Fruit fly (Drosophila melanogaster) whole organism, embryonic: ENCODE measurements around the gene NaPi-III.

ENCODE experiments used
- Atf-2 ChIP-seq: fragments of 200-800 bp; sonication (Bioruptor generic); optimal IDR thresholded peaks from 2 replicates; lab custom pipeline; 2016; ENCODE audit warnings: missing biosample characterization, missing genetic modification characterization
- Blimp-1 ChIP-seq: fragments of 200-800 bp; sonication (Bioruptor generic); optimal IDR thresholded peaks from 3 replicates; lab custom pipeline; 2018; ENCODE audit warnings: missing biosample characterization, missing genetic modification characterization, mild to moderate bottlenecking, moderate library complexity, missing genetic modification reagents
- C15 ChIP-seq: fragments of 200-800 bp; sonication (Bioruptor generic); IDR thresholded peaks from 3 replicates; pipeline ENCODE4 v1.3.6; 2022; ENCODE audit warnings: missing biosample characterization, missing genetic modification characterization
- CG10274 ChIP-seq: fragments of 200-800 bp; sonication (Bioruptor generic); optimal IDR thresholded peaks from 3 replicates; lab custom pipeline; 2017; ENCODE audit warnings: missing biosample characterization, mild to moderate bottlenecking, missing genetic modification characterization
- CG12071 ChIP-seq: fragments of 200-800 bp; sonication (Bioruptor generic); optimal IDR thresholded peaks from 3 replicates; lab custom pipeline; 2018; ENCODE audit warnings: missing biosample characterization, mild to moderate bottlenecking, missing genetic modification characterization
- CG12744 ChIP-seq: fragments of 200-800 bp; sonication (Bioruptor generic); optimal IDR thresholded peaks from 2 replicates; lab custom pipeline; 2016; ENCODE audit warnings: missing biosample characterization, missing genetic modification characterization
- CG14667 ChIP-seq: fragments of 200-800 bp; sonication (Bioruptor generic); IDR thresholded peaks from 2 replicates; pipeline ENCODE4 v1.3.6; 2022; ENCODE audit warnings: missing biosample characterization, missing genetic modification characterization
- CG15479 ChIP-seq: fragments of 200-800 bp; sonication (Bioruptor generic); optimal IDR thresholded peaks from 3 replicates; lab custom pipeline; 2019; ENCODE audit warnings: missing biosample characterization, mild to moderate bottlenecking, missing genetic modification characterization, moderate library complexity
- CG15601 ChIP-seq: fragments of 200-800 bp; sonication (Bioruptor generic); optimal IDR thresholded peaks from 3 replicates; lab custom pipeline; 2019; ENCODE audit warnings: missing biosample characterization, mild to moderate bottlenecking, missing genetic modification characterization, moderate library complexity
- CG15696 ChIP-seq: fragments of 200-800 bp; sonication (Bioruptor generic); optimal IDR thresholded peaks from 2 replicates; lab custom pipeline; 2019; ENCODE audit warnings: missing biosample characterization, mild to moderate bottlenecking, missing genetic modification characterization, moderate library complexity
- CG16815 ChIP-seq: fragments of 200-800 bp; sonication (Bioruptor generic); optimal IDR thresholded peaks from 3 replicates; lab custom pipeline; 2017; ENCODE audit warnings: missing biosample characterization, mild to moderate bottlenecking, missing genetic modification characterization
- CG17186 ChIP-seq: fragments of 200-800 bp; sonication (Bioruptor generic); optimal IDR thresholded peaks from 3 replicates; lab custom pipeline; 2017; ENCODE audit warnings: missing biosample characterization, missing genetic modification reagents, missing genetic modification characterization
- CG1832 ChIP-seq: fragments of 200-800 bp; sonication (Bioruptor generic); optimal IDR thresholded peaks from 2 replicates; lab custom pipeline; 2017; ENCODE audit warnings: missing biosample characterization, mild to moderate bottlenecking, missing genetic modification characterization, inconsistent platforms
- CG2116 ChIP-seq: fragments of 200-800 bp; sonication (Bioruptor generic); optimal IDR thresholded peaks from 3 replicates; lab custom pipeline; 2018; ENCODE audit warnings: missing biosample characterization, mild to moderate bottlenecking, missing genetic modification characterization
- CG2120 ChIP-seq: fragments of 200-800 bp; sonication (Bioruptor generic); optimal IDR thresholded peaks from 3 replicates; lab custom pipeline; 2016; ENCODE audit warnings: missing biosample characterization, missing genetic modification characterization
- CG3407 ChIP-seq: fragments of 200-800 bp; sonication (Bioruptor generic); optimal IDR thresholded peaks from 2 replicates; lab custom pipeline; 2018; ENCODE audit warnings: missing biosample characterization, mild to moderate bottlenecking, missing genetic modification characterization
- CG34422 ChIP-seq: fragments of 200-800 bp; sonication (Bioruptor generic); IDR thresholded peaks from 3 replicates; pipeline ENCODE4 v1.3.6; 2022; ENCODE audit warnings: missing biosample characterization, missing genetic modification characterization
- CG3995 ChIP-seq: fragments of 200-800 bp; sonication (Bioruptor generic); optimal IDR thresholded peaks from 3 replicates; lab custom pipeline; 2016; ENCODE audit warnings: missing biosample characterization, missing genetic modification characterization
- CG4282 ChIP-seq: fragments of 200-800 bp; sonication (Bioruptor generic); optimal IDR thresholded peaks from 2 replicates; lab custom pipeline; 2016; ENCODE audit warnings: missing biosample characterization, missing genetic modification characterization
- CG6272 ChIP-seq: fragments of 200-800 bp; sonication (Bioruptor generic); IDR thresholded peaks from 2 replicates; pipeline ENCODE4 v1.3.6; 2022; ENCODE audit warnings: missing biosample characterization, missing genetic modification characterization
- CG8290 ChIP-seq, 3 experiments: fragments of 200-800 bp; sonication (Bioruptor generic); optimal IDR thresholded peaks; 2 replicates each; lab custom pipeline; 2016 to 2019; ENCODE audit warnings: missing biosample characterization in 3 of 3, missing genetic modification characterization in 3 of 3, mild to moderate bottlenecking in 2 of 3, moderate library complexity in 1 of 3
- CG9437 ChIP-seq: fragments of 200-800 bp; sonication (Bioruptor generic); optimal IDR thresholded peaks from 2 replicates; lab custom pipeline; 2018; ENCODE audit warnings: missing biosample characterization, mild to moderate bottlenecking, missing genetic modification characterization
- CrebB ChIP-seq: fragments of 200-800 bp; sonication (Bioruptor generic); optimal IDR thresholded peaks from 3 replicates; lab custom pipeline; 2018; ENCODE audit warnings: missing biosample characterization, mild to moderate bottlenecking, missing genetic modification characterization
- H2.0 ChIP-seq: fragments of 200-800 bp; sonication (Bioruptor generic); IDR thresholded peaks from 2 replicates; pipeline ENCODE4 v1.3.6; 2022; ENCODE audit warnings: missing biosample characterization, missing genetic modification characterization
- HLH3B ChIP-seq: fragments of 200-800 bp; sonication (Bioruptor generic); IDR thresholded peaks from 2 replicates; pipeline ENCODE4 v1.3.6; 2022; ENCODE audit warnings: missing biosample characterization, missing genetic modification characterization
- HLH4C ChIP-seq: fragments of 200-800 bp; sonication (Bioruptor generic); IDR thresholded peaks from 3 replicates; pipeline ENCODE4 v1.3.6; 2022; ENCODE audit warnings: missing biosample characterization, missing genetic modification characterization; ENCODE audit not compliant: partially characterized antibody
- HLHmδ ChIP-seq: fragments of 200-800 bp; sonication (Bioruptor generic); optimal IDR thresholded peaks from 2 replicates; lab custom pipeline; 2018; ENCODE audit warnings: missing biosample characterization, mild to moderate bottlenecking, missing genetic modification characterization, moderate library complexity
- Pdp1 ChIP-seq, 2 experiments: fragments of 200-800 bp; sonication (Bioruptor generic); optimal IDR thresholded peaks; 3 replicates each; lab custom pipeline; 2016; ENCODE audit warnings: missing biosample characterization in 2 of 2, missing genetic modification characterization in 2 of 2, mild to moderate bottlenecking in 1 of 2, moderate library complexity in 1 of 2
- Sry-δ ChIP-seq: fragments of 200-800 bp; sonication (Bioruptor generic); optimal IDR thresholded peaks from 2 replicates; lab custom pipeline; 2016; ENCODE audit warnings: missing biosample characterization, missing genetic modification characterization
- Vsx1 ChIP-seq: fragments of 200-800 bp; sonication (Bioruptor generic); optimal IDR thresholded peaks from 2 replicates; lab custom pipeline; 2017; ENCODE audit warnings: missing biosample characterization, mild to moderate bottlenecking, missing genetic modification characterization, missing genetic modification reagents
- br ChIP-seq: fragments of >200 bp; optimal IDR thresholded peaks from 2 replicates; lab custom pipeline; 2017
- caup ChIP-seq: fragments of 200-800 bp; sonication (Bioruptor generic); optimal IDR thresholded peaks from 3 replicates; lab custom pipeline; 2017; ENCODE audit warnings: missing biosample characterization, mild to moderate bottlenecking, missing genetic modification characterization, moderate library complexity; ENCODE audit not compliant: severe bottlenecking
- dpn ChIP-seq, 2 experiments: fragments of 200-800 bp; sonication (Bioruptor generic); optimal IDR thresholded peaks; 3 replicates each; lab custom pipeline; 2016; ENCODE audit warnings: missing biosample characterization in 2 of 2, missing genetic modification characterization in 2 of 2
- ems ChIP-seq: fragments of 200-800 bp; sonication (Bioruptor generic); optimal IDR thresholded peaks from 3 replicates; lab custom pipeline; 2016; ENCODE audit warnings: missing biosample characterization, missing genetic modification characterization
- fru ChIP-seq: fragments of >200 bp; optimal IDR thresholded peaks from 2 replicates; lab custom pipeline; 2017
- gcm ChIP-seq: fragments of 200-800 bp; sonication (Bioruptor generic); optimal IDR thresholded peaks from 2 replicates; lab custom pipeline; 2019; ENCODE audit warnings: missing biosample characterization, mild to moderate bottlenecking, missing genetic modification characterization, moderate library complexity
- gfzf ChIP-seq: fragments of 200-800 bp; sonication (Bioruptor generic); optimal IDR thresholded peaks from 2 replicates; lab custom pipeline; 2016; ENCODE audit warnings: missing biosample characterization, mild to moderate bottlenecking, missing genetic modification characterization, moderate library complexity
- gro ChIP-seq: fragments of 200-800 bp; sonication (Bioruptor generic); optimal IDR thresholded peaks from 2 replicates; lab custom pipeline; 2016; ENCODE audit warnings: missing biosample characterization, missing genetic modification characterization
- jigr1 ChIP-seq: fragments of 200-800 bp; sonication (Bioruptor generic); IDR thresholded peaks from 3 replicates; pipeline ENCODE4 v1.3.6; 2022; ENCODE audit warnings: missing biosample characterization, missing genetic modification characterization
- jing ChIP-seq: fragments of 200-800 bp; sonication (Bioruptor generic); optimal IDR thresholded peaks from 2 replicates; lab custom pipeline; 2018; ENCODE audit warnings: missing biosample characterization, mild to moderate bottlenecking, missing genetic modification characterization
- lmd ChIP-seq: fragments of 200-800 bp; sonication (Bioruptor generic); IDR thresholded peaks from 2 replicates; pipeline ENCODE4 v1.3.6; 2022; ENCODE audit warnings: missing biosample characterization, missing genetic modification characterization
- maf-S ChIP-seq: fragments of 200-800 bp; sonication (Bioruptor generic); optimal IDR thresholded peaks from 2 replicates; lab custom pipeline; 2016; ENCODE audit warnings: missing biosample characterization, missing genetic modification characterization
- mld ChIP-seq: fragments of 200-800 bp; sonication (Bioruptor generic); IDR thresholded peaks from 3 replicates; pipeline ENCODE4 v1.3.6; 2022; ENCODE audit warnings: missing biosample characterization, missing genetic modification characterization; ENCODE audit not compliant: partially characterized antibody
- ranshi ChIP-seq: fragments of 200-800 bp; sonication (Bioruptor generic); IDR thresholded peaks from 2 replicates; pipeline ENCODE4 v1.3.6; 2022; ENCODE audit warnings: missing biosample characterization, missing genetic modification characterization
- salm ChIP-seq: fragments of 200-800 bp; sonication (Bioruptor generic); optimal IDR thresholded peaks from 2 replicates; lab custom pipeline; 2018; ENCODE audit warnings: missing biosample characterization, mild to moderate bottlenecking, missing genetic modification characterization
- slp2 ChIP-seq: fragments of 200-800 bp; sonication (Bioruptor generic); optimal IDR thresholded peaks from 2 replicates; lab custom pipeline; 2016; ENCODE audit warnings: missing biosample characterization, missing genetic modification characterization
- tup ChIP-seq: fragments of 200-800 bp; sonication (Bioruptor generic); optimal IDR thresholded peaks from 2 replicates; lab custom pipeline; 2016; ENCODE audit warnings: missing biosample characterization, mild to moderate bottlenecking, missing genetic modification characterization, moderate library complexity
- vvl ChIP-seq: fragments of 200-800 bp; sonication (Bioruptor generic); IDR thresholded peaks from 2 replicates; pipeline ENCODE4 v1.3.6; 2022; ENCODE audit warnings: missing biosample characterization, missing genetic modification characterization
- wor ChIP-seq: fragments of 200-800 bp; sonication (Bioruptor generic); IDR thresholded peaks from 2 replicates; pipeline ENCODE4 v1.3.6; 2022; ENCODE audit warnings: missing biosample characterization, missing genetic modification characterization
- z ChIP-seq: fragments of 200-800 bp; sonication (Bioruptor generic); IDR thresholded peaks from 3 replicates; pipeline ENCODE4 v1.3.6; 2022; ENCODE audit warnings: missing biosample characterization, missing genetic modification characterization

NaPi-III gene

DNA sequence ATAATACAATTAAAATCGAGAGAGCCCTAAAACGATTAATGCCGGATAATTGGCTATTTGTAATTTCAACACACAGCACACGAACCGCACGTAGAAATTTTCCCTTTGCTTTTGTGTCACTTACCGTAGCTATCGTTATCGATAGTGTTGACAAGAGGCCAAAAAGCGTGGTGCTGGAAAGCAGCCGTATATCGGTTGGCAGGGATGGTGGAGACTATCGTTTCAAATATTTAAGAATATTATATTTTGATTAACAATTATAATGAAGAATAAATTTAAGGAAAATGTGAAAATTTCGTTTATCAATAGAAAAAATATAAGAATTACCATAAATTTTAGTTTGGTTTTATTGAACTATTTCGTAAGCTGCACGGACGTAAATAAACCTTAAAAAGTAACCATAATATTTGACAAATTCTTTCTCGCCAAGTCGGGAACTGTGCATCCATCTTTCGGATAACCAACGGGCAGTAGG, 30.1 kb upstream of the NaPi-III start, which contains the start of gene JIL-1 (continued):
- TF ChIP-seq Sry-δ (GFP tag; lab: Kevin White, UChicago) (peak; percentile 65), C15 (GFP tag; lab: Robert Waterston, UW) (peak; percentile 71; the same call in 2 of the 3 replicates), slp2 (GFP tag; lab: Kevin White, UChicago) (peak; percentile 24), tup (GFP tag; lab: Kevin White, UChicago) (peak; percentile 3), maf-S (GFP tag; lab: Kevin White, UChicago) (no peak), gcm (GFP tag; lab: Kevin White, UChicago) (no peak), HLHmδ (GFP tag; lab: Kevin White, UChicago) (peak; percentile 10), Blimp-1 (GFP tag; lab: Kevin White, UChicago) (peak; percentile 39), CG15479 (GFP tag; lab: Kevin White, UChicago) (no peak), HLH4C (peak; percentile 82), jigr1 (GFP tag; lab: Robert Waterston, UW) (no peak), CG2116 (GFP tag; lab: Kevin White, UChicago) (peak; percentile 58), CG10274 (no peak), wor (GFP tag; lab: Robert Waterston, UW) (0 out of 2 replicates have a peak, but pooled peaks have one; percentile 11), CG14667 (GFP tag; lab: Robert Waterston, UW) (peak; percentile 41; the same call in 1 of the 2 replicates), CrebB (tag; lab: Kevin White, UChicago) (no peak), CG8290 (GFP tag; optimal IDR thresholded peaks at IDR 0.05; lab: Kevin White, UChicago) (peak; percentile 59), CG8290 (tag; optimal IDR thresholded peaks at IDR 0.05; lab: Kevin White, UChicago) (peak; percentile 9 to 74), CG17186 (no peak), HLH3B (GFP tag; lab: Robert Waterston, UW) (peak; percentile 35; the same call in 1 of the 2 replicates), Atf-2 (GFP tag; lab: Kevin White, UChicago) (no peak), ranshi (GFP tag; lab: Robert Waterston, UW) (peak; percentile 63), CG1832 (GFP tag; lab: Kevin White, UChicago) (no peak), jing (GFP tag; lab: Kevin White, UChicago) (no peak), CG15696 (tag; lab: Kevin White, UChicago) (peak; percentile 18), CG15601 (tag; lab: Kevin White, UChicago) (peak; percentile 39), CG2120 (GFP tag; lab: Kevin White, UChicago) (peak; percentile 85), CG34422 (peak; percentile 81), Vsx1 (GFP tag; lab: Kevin White, UChicago) (peak; percentile 19), CG12071 (GFP tag; lab: Kevin White, UChicago) (peak; percentile 14), mld (GFP tag; lab: Robert Waterston, UW) (peak; percentile 79), CG6272 (peak; percentile 94), Pdp1 (GFP tag; optimal IDR thresholded peaks at IDR 0.05; lab: Kevin White, UChicago) (peak; percentile 1 to 59), CG12744 (GFP tag; lab: Kevin White, UChicago) (no peak), gfzf (no peak), salm (tag; lab: Kevin White, UChicago) (no peak), fru (no peak), CG3407 (peak; percentile 46), CG3995 (peak; percentile 41), ems (GFP tag; lab: Kevin White, UChicago) (peak; percentile 51), gro (GFP tag; lab: Kevin White, UChicago) (peak; percentile 48), CG4282 (GFP tag; lab: Kevin White, UChicago) (peak; percentile 34), CG9437 (peak; percentile 30), vvl (GFP tag; lab: Robert Waterston, UW) (peak; percentile 87), lmd (peak; percentile 76; the same call in 1 of the 2 replicates), caup (GFP tag; lab: Kevin White, UChicago) (peak; percentile 29), br (lab: Kevin White, UChicago) (no peak), dpn (GFP tag; optimal IDR thresholded peaks at IDR 0.05; lab: Kevin White, UChicago) (peak; percentile 58 to 60), CG16815 (peak; percentile 57), H2.0 (GFP tag; lab: Robert Waterston, UW) (peak; percentile 67), z (GFP tag; lab: Robert Waterston, UW) (0 out of 3 replicates have a peak, but pooled peaks have one; percentile 28)
